Worm (Caenorhabditis elegans): ENCODE data around the gene nhr-63.

Gene nhr-63

DNA sequence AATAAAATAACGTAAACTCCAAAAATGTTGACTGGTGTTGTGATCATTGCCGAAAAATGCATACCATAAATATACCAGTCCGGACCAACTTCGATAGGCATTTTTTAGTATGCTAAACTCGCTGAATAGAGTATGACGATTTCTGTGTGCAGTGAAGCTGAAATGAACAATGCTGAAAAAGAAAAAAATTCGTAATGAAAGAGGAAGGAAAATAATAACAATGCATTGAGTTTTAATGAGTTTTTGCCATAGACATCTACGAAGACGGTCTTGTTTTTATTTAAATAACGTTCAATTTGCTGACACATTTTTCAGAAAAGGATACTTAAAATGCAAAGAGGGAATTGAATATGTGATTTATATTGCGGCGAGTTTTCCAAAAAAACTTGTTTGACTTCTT is 34.8 kb upstream of the nhr-63 start, which contains the start of gene sri-1:
TSS of gene sri-1 (minus strand) at position 101 of the 400 bp plus-strand sequence.
- TF ChIP-seq B0310.2 (tag; optimal IDR thresholded peaks at IDR 0.05) (no peak), ets-7 (tag; optimal IDR thresholded peaks at IDR 0.05) (no peak), aly-1 (tag; optimal IDR thresholded peaks at IDR 0.05) (no peak), hmbx-1 (tag; optimal IDR thresholded peaks at IDR 0.05) (no peak), ceh-36 (tag; optimal IDR thresholded peaks at IDR 0.05) (no peak), hmg-4 (GFP tag; optimal IDR thresholded peaks at IDR 0.05) (no peak), F13C5.2 (tag; optimal IDR thresholded peaks at IDR 0.05) (no peak), flt-1 (GFP tag; IDR thresholded peaks at IDR 0.05) (no peak), tbx-11 (GFP tag; IDR thresholded peaks at IDR 0.05) (no peak), ceh-13 (GFP tag; optimal IDR thresholded peaks at IDR 0.05) (no peak), sea-1 (GFP tag; conservative IDR thresholded peaks at IDR 0.05) (no peak), tbx-37 (GFP tag; conservative IDR thresholded peaks at IDR 0.05) (no peak), ama-1 (optimal IDR thresholded peaks at IDR 0.05) (no peak)

- TF ChIP-seq B0310.2 (tag; optimal IDR thresholded peaks at IDR 0.05) = no peak
- no peak for TF ChIP-seq ceh-36 (tag; optimal IDR thresholded peaks at IDR 0.05)
- TF ChIP-seq ama-1 (optimal IDR thresholded peaks at IDR 0.05) = no peak
- no peak for TF ChIP-seq aly-1 (tag; optimal IDR thresholded peaks at IDR 0.05)
- no peak for TF ChIP-seq flt-1 (GFP tag; IDR thresholded peaks at IDR 0.05)
Observed at ce11 chrV:15969653-15970052, 32.7 kb upstream of the nhr-63 start, which contains the start of gene F36G9.7. F36G9.7 (minus strand) TSS chrV:15969753.

ce11 chrV:15970820-15971219 is 31.6 kb upstream of the nhr-63 start:
- TF ChIP-seq hnd-1 (tag; optimal IDR thresholded peaks at IDR 0.05) = no peak
- no peak for TF ChIP-seq tbx-37 (GFP tag; conservative IDR thresholded peaks at IDR 0.05)
- no peak for TF ChIP-seq ama-1 (optimal IDR thresholded peaks at IDR 0.05)
- TF ChIP-seq tbx-11 (GFP tag; IDR thresholded peaks at IDR 0.05) = no peak
- TF ChIP-seq aly-1 (tag; optimal IDR thresholded peaks at IDR 0.05) = no peak
- no peak for TF ChIP-seq sea-1 (GFP tag; conservative IDR thresholded peaks at IDR 0.05)
- no peak for TF ChIP-seq ceh-36 (tag; optimal IDR thresholded peaks at IDR 0.05)
- TF ChIP-seq pes-1 (GFP tag; IDR thresholded peaks at IDR 0.05) = no peak
- no peak for TF ChIP-seq hmbx-1 (tag; optimal IDR thresholded peaks at IDR 0.05)
- no peak for TF ChIP-seq scrt-1 (GFP tag; IDR thresholded peaks at IDR 0.05)

- no peak for TF ChIP-seq hnd-1 (tag; optimal IDR thresholded peaks at IDR 0.05)
- TF ChIP-seq hmg-4 (GFP tag; optimal IDR thresholded peaks at IDR 0.05) = no peak
- TF ChIP-seq tbx-37 (GFP tag; conservative IDR thresholded peaks at IDR 0.05) = no peak
- TF ChIP-seq aly-1 (tag; optimal IDR thresholded peaks at IDR 0.05) = no peak
- TF ChIP-seq ets-7 (tag; optimal IDR thresholded peaks at IDR 0.05) = no peak
- no peak for TF ChIP-seq scrt-1 (GFP tag; IDR thresholded peaks at IDR 0.05)
- no peak for TF ChIP-seq ceh-36 (tag; optimal IDR thresholded peaks at IDR 0.05)
- no peak for TF ChIP-seq B0310.2 (tag; optimal IDR thresholded peaks at IDR 0.05)
- no peak for TF ChIP-seq sea-1 (GFP tag; conservative IDR thresholded peaks at IDR 0.05)
- no peak for TF ChIP-seq pes-1 (GFP tag; IDR thresholded peaks at IDR 0.05)
- TF ChIP-seq tra-4 (tag; optimal IDR thresholded peaks at IDR 0.05) = no peak
- TF ChIP-seq F13C5.2 (tag; optimal IDR thresholded peaks at IDR 0.05) = no peak
- no peak for TF ChIP-seq flt-1 (GFP tag; IDR thresholded peaks at IDR 0.05)
- no peak for TF ChIP-seq ama-1 (optimal IDR thresholded peaks at IDR 0.05)
- TF ChIP-seq tbx-11 (GFP tag; IDR thresholded peaks at IDR 0.05) = no peak
- no peak for TF ChIP-seq hmbx-1 (tag; optimal IDR thresholded peaks at IDR 0.05)
- TF ChIP-seq ceh-13 (GFP tag; optimal IDR thresholded peaks at IDR 0.05) = no peak
Observed at ce11 chrV:15972484-15972883, 29.9 kb upstream of the nhr-63 start, which contains the start of gene sru-23. sru-23 (minus strand) TSS chrV:15972584.

DNA sequence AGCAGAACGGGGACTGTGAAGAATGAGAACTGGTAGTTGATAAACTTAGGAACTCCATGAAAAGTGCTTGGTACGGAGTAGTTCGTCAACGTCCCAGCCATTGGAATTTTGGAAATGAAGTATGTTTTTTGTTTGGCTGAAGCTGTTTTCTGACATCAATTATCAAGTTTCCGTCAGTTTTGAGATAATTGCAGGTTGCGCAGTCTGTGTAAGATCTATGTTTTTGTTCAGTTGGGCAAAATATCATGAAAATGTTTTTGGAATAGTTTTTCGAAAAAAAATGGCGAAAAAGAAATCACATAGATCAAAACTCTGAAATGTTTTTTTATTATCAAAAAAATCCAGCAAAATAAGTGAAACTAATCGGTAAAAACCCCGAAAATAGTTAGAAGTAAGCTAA is 27.6 kb upstream of the nhr-63 start, which contains the start of gene sru-22:
TSS of gene sru-22 (minus strand) at position 101 of the 400 bp plus-strand sequence.
- TF ChIP-seq ceh-13 (GFP tag; optimal IDR thresholded peaks at IDR 0.05) (no peak), sea-1 (GFP tag; conservative IDR thresholded peaks at IDR 0.05) (no peak), tbx-11 (GFP tag; IDR thresholded peaks at IDR 0.05) (no peak), hmbx-1 (tag; optimal IDR thresholded peaks at IDR 0.05) (no peak), B0310.2 (tag; optimal IDR thresholded peaks at IDR 0.05) (no peak), ets-7 (tag; optimal IDR thresholded peaks at IDR 0.05) (no peak), tbx-37 (GFP tag; conservative IDR thresholded peaks at IDR 0.05) (no peak), ceh-36 (tag; optimal IDR thresholded peaks at IDR 0.05) (no peak), aly-1 (tag; optimal IDR thresholded peaks at IDR 0.05) (no peak), ama-1 (optimal IDR thresholded peaks at IDR 0.05) (no peak), hmg-4 (GFP tag; optimal IDR thresholded peaks at IDR 0.05) (no peak), scrt-1 (GFP tag; IDR thresholded peaks at IDR 0.05) (no peak), tra-4 (tag; optimal IDR thresholded peaks at IDR 0.05) (no peak), F13C5.2 (tag; optimal IDR thresholded peaks at IDR 0.05) (no peak), hnd-1 (tag; optimal IDR thresholded peaks at IDR 0.05) (no peak), pes-1 (GFP tag; IDR thresholded peaks at IDR 0.05) (no peak)

DNA sequence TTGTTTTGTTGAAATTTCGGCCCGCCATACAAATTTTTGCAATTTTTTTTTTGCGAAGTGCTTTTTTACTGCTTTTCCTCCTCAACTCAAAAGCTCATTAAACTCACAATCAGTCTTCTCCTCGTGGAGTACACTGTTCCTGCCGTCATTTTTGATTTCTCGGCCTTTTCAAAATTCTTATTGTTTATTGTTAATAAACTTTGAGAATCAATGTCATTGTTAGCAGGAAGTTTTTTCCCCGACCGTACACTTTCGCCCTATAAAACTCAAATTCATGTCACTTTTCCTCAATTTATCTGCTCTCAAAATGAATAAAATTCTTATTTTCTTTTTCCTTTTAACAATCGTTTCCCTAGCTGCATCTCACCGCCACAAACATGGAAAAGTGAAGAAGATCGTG is 26.5 kb upstream of the nhr-63 start, which contains the start of gene clec-232:
TSS of gene clec-232 (plus strand) at position 301 of the 400 bp plus-strand sequence.
- TF ChIP-seq aly-1 (tag; optimal IDR thresholded peaks at IDR 0.05) = no peak
- no peak for TF ChIP-seq B0310.2 (tag; optimal IDR thresholded peaks at IDR 0.05)
- no peak for TF ChIP-seq hmg-4 (GFP tag; optimal IDR thresholded peaks at IDR 0.05)
- no peak for TF ChIP-seq scrt-1 (GFP tag; IDR thresholded peaks at IDR 0.05)
- TF ChIP-seq ceh-13 (GFP tag; optimal IDR thresholded peaks at IDR 0.05) = no peak
- no peak for TF ChIP-seq flt-1 (GFP tag; IDR thresholded peaks at IDR 0.05)
- no peak for TF ChIP-seq hmbx-1 (tag; optimal IDR thresholded peaks at IDR 0.05)
- no peak for TF ChIP-seq F13C5.2 (tag; optimal IDR thresholded peaks at IDR 0.05)
- no peak for TF ChIP-seq tbx-37 (GFP tag; conservative IDR thresholded peaks at IDR 0.05)
- TF ChIP-seq hnd-1 (tag; optimal IDR thresholded peaks at IDR 0.05) = no peak
- TF ChIP-seq ama-1 (optimal IDR thresholded peaks at IDR 0.05) = no peak
- no peak for TF ChIP-seq ets-7 (tag; optimal IDR thresholded peaks at IDR 0.05)
- TF ChIP-seq pes-1 (GFP tag; IDR thresholded peaks at IDR 0.05) = no peak
- no peak for TF ChIP-seq tbx-11 (GFP tag; IDR thresholded peaks at IDR 0.05)

- TF ChIP-seq sea-1 (GFP tag; conservative IDR thresholded peaks at IDR 0.05) (no peak), tbx-37 (GFP tag; conservative IDR thresholded peaks at IDR 0.05) (no peak), tbx-11 (GFP tag; IDR thresholded peaks at IDR 0.05) (no peak), hmg-4 (GFP tag; optimal IDR thresholded peaks at IDR 0.05) (no peak), tra-4 (tag; optimal IDR thresholded peaks at IDR 0.05) (no peak), ets-7 (tag; optimal IDR thresholded peaks at IDR 0.05) (no peak), aly-1 (tag; optimal IDR thresholded peaks at IDR 0.05) (no peak), ceh-13 (GFP tag; optimal IDR thresholded peaks at IDR 0.05) (no peak), flt-1 (GFP tag; IDR thresholded peaks at IDR 0.05) (no peak), hmbx-1 (tag; optimal IDR thresholded peaks at IDR 0.05) (no peak), F13C5.2 (tag; optimal IDR thresholded peaks at IDR 0.05) (no peak)
Observed at ce11 chrV:15978232-15978764, 24.1 kb upstream of the nhr-63 start, which contains the start of gene oac-20. oac-20 (plus strand) TSS chrV:15978714.

Measured in whole organism, early embryonic.